Fruit fly (Drosophila melanogaster) whole organism, embryonic: Measurements from ENCODE around the gene Cbl.
A peak's percentile ranks its signal among the peaks of the same experiment; 100 is the strongest.

Experiments
- Ada2b ChIP-seq: fragments of 200-800 bp; sonication (Bioruptor generic); IDR thresholded peaks from 2 replicates; pipeline ENCODE4 v1.3.6; 2022; ENCODE audit warnings: missing biosample characterization, missing genetic modification characterization
- Bdp1 ChIP-seq: fragments of 200-800 bp; sonication (Bioruptor generic); optimal IDR thresholded peaks from 3 replicates; lab custom pipeline; 2016; ENCODE audit warnings: missing biosample characterization, missing genetic modification characterization
- Blimp-1 ChIP-seq: fragments of 200-800 bp; sonication (Bioruptor generic); optimal IDR thresholded peaks from 3 replicates; lab custom pipeline; 2018; ENCODE audit warnings: missing biosample characterization, missing genetic modification characterization, mild to moderate bottlenecking, moderate library complexity, missing genetic modification reagents
- CG11093 ChIP-seq: fragments of 200-800 bp; sonication (Bioruptor generic); IDR thresholded peaks from 3 replicates; pipeline ENCODE4 v1.3.6; 2022; ENCODE audit warnings: missing biosample characterization, missing genetic modification characterization
- CG11456 ChIP-seq: fragments of 200-800 bp; sonication (Bioruptor generic); IDR thresholded peaks from 3 replicates; pipeline ENCODE4 v1.3.6; 2022; ENCODE audit warnings: missing biosample characterization, missing genetic modification characterization
- CG12391 ChIP-seq: fragments of 200-800 bp; sonication (Bioruptor generic); optimal IDR thresholded peaks from 3 replicates; lab custom pipeline; 2018; ENCODE audit warnings: missing biosample characterization, mild to moderate bottlenecking, missing genetic modification characterization, moderate library complexity
- CG13123 ChIP-seq: fragments of 200-800 bp; sonication (Bioruptor generic); optimal IDR thresholded peaks from 2 replicates; lab custom pipeline; 2016; ENCODE audit warnings: missing biosample characterization, missing genetic modification characterization
- CG15011 ChIP-seq: fragments of 200-800 bp; sonication (Bioruptor generic); optimal IDR thresholded peaks from 3 replicates; lab custom pipeline; 2018; ENCODE audit warnings: missing biosample characterization, mild to moderate bottlenecking, missing genetic modification characterization
- CG1529 ChIP-seq: fragments of 200-800 bp; sonication (Bioruptor generic); optimal IDR thresholded peaks from 3 replicates; lab custom pipeline; 2018; ENCODE audit warnings: missing biosample characterization, missing genetic modification characterization
- CG1602 ChIP-seq: fragments of 200-800 bp; sonication (Bioruptor generic); optimal IDR thresholded peaks from 3 replicates; lab custom pipeline; 2016; ENCODE audit warnings: missing biosample characterization, missing genetic modification characterization
- CG17568 ChIP-seq: fragments of 200-800 bp; sonication (Bioruptor generic); optimal IDR thresholded peaks from 2 replicates; lab custom pipeline; 2018; ENCODE audit warnings: missing biosample characterization, mild to moderate bottlenecking, missing genetic modification characterization, moderate library complexity
- CG18262 ChIP-seq: fragments of 200-800 bp; optimal IDR thresholded peaks from 3 replicates; lab custom pipeline; 2019; ENCODE audit warnings: missing biosample characterization, mild to moderate bottlenecking, missing genetic modification characterization, moderate library complexity
- CG31365 ChIP-seq: fragments of 200-800 bp; sonication (Bioruptor generic); optimal IDR thresholded peaks from 2 replicates; lab custom pipeline; 2018; ENCODE audit warnings: missing biosample characterization, mild to moderate bottlenecking, missing genetic modification characterization
- CG34422 ChIP-seq: fragments of 200-800 bp; sonication (Bioruptor generic); IDR thresholded peaks from 3 replicates; pipeline ENCODE4 v1.3.6; 2022; ENCODE audit warnings: missing biosample characterization, missing genetic modification characterization
- CG3847 ChIP-seq: fragments of 200-800 bp; sonication (Bioruptor generic); IDR thresholded peaks from 2 replicates; pipeline ENCODE4 v1.3.6; 2022; ENCODE audit warnings: missing biosample characterization, missing genetic modification characterization
- CG4282 ChIP-seq: fragments of 200-800 bp; sonication (Bioruptor generic); optimal IDR thresholded peaks from 2 replicates; lab custom pipeline; 2016; ENCODE audit warnings: missing biosample characterization, missing genetic modification characterization
- CG4617 ChIP-seq: fragments of 200-800 bp; sonication (Bioruptor generic); optimal IDR thresholded peaks from 3 replicates; lab custom pipeline; 2016; ENCODE audit warnings: missing biosample characterization, missing genetic modification characterization, borderline replicate concordance
- CG6683 ChIP-seq: fragments of 200-800 bp; sonication (Bioruptor generic); optimal IDR thresholded peaks from 2 replicates; lab custom pipeline; 2017; ENCODE audit warnings: missing biosample characterization, mild to moderate bottlenecking, missing genetic modification characterization, missing genetic modification reagents
- CG7556 ChIP-seq: fragments of 200-800 bp; sonication (Bioruptor generic); optimal IDR thresholded peaks from 2 replicates; lab custom pipeline; 2017; ENCODE audit warnings: missing biosample characterization, mild to moderate bottlenecking, missing genetic modification characterization
- CrebB ChIP-seq: fragments of 200-800 bp; sonication (Bioruptor generic); optimal IDR thresholded peaks from 3 replicates; lab custom pipeline; 2018; ENCODE audit warnings: missing biosample characterization, mild to moderate bottlenecking, missing genetic modification characterization
- HmgD ChIP-seq: fragments of 200-800 bp; sonication (Bioruptor generic); optimal IDR thresholded peaks from 3 replicates; lab custom pipeline; 2016; ENCODE audit warnings: missing biosample characterization, missing genetic modification characterization
- Jarid2 ChIP-seq: fragments of 200-800 bp; sonication (Bioruptor generic); optimal IDR thresholded peaks from 3 replicates; lab custom pipeline; 2017; ENCODE audit warnings: mild to moderate bottlenecking, missing biosample characterization, missing genetic modification reagents, missing genetic modification characterization
- MESR4 ChIP-seq: fragments of 200-800 bp; sonication (Bioruptor generic); optimal IDR thresholded peaks from 2 replicates; lab custom pipeline; 2018; ENCODE audit warnings: missing biosample characterization, mild to moderate bottlenecking, missing genetic modification characterization, moderate library complexity
- Mad ChIP-seq: fragments of 200-800 bp; sonication (Bioruptor generic); optimal IDR thresholded peaks from 2 replicates; lab custom pipeline; 2016; ENCODE audit warnings: missing biosample characterization, missing genetic modification characterization
- NFAT ChIP-seq: fragments of 200-800 bp; sonication (Bioruptor generic); IDR thresholded peaks from 2 replicates; pipeline ENCODE4 v1.3.6; 2022; ENCODE audit warnings: missing biosample characterization, missing genetic modification characterization
- Nf-YA ChIP-seq: fragments of 200-800 bp; sonication (Bioruptor generic); IDR thresholded peaks from 2 replicates; pipeline ENCODE4 v1.3.6; 2022; ENCODE audit warnings: missing biosample characterization, missing genetic modification characterization
- NfI ChIP-seq: fragments of 200-800 bp; sonication (Bioruptor generic); optimal IDR thresholded peaks from 3 replicates; lab custom pipeline; 2018; ENCODE audit warnings: missing biosample characterization, mild to moderate bottlenecking, missing genetic modification characterization, moderate library complexity
- PHDP ChIP-seq: fragments of 200-800 bp; sonication (Bioruptor generic); optimal IDR thresholded peaks from 3 replicates; lab custom pipeline; 2018; ENCODE audit warnings: missing biosample characterization, mild to moderate bottlenecking, missing genetic modification characterization, moderate library complexity
- Ptx1 ChIP-seq: fragments of 200-800 bp; sonication (Bioruptor generic); IDR thresholded peaks from 2 replicates; pipeline ENCODE4 v1.3.6; 2022; ENCODE audit warnings: missing biosample characterization, missing genetic modification characterization
- Stat92E ChIP-seq, 3 experiments: fragments of >200 bp in 2 of 3; fragments of 200-800 bp in 1 of 3; sonication (Bioruptor generic) in 1 of 3; optimal IDR thresholded peaks; 2 replicates each; lab custom pipeline; 2017 to 2019; ENCODE audit warnings: missing biosample characterization in 3 of 3, missing genetic modification characterization in 3 of 3, mild to moderate bottlenecking in 1 of 3, moderate library complexity in 1 of 3
- ato ChIP-seq: fragments of 200-800 bp; sonication (Bioruptor generic); IDR thresholded peaks from 2 replicates; pipeline ENCODE4 v1.3.6; 2022; ENCODE audit warnings: missing biosample characterization, missing genetic modification characterization; ENCODE audit not compliant: partially characterized antibody
- bbx ChIP-seq: fragments of 200-800 bp; sonication (Bioruptor generic); IDR thresholded peaks from 2 replicates; pipeline ENCODE4 v1.3.6; 2022; ENCODE audit warnings: missing biosample characterization, missing genetic modification characterization; ENCODE audit not compliant: partially characterized antibody
- bowl ChIP-seq: fragments of 200-800 bp; sonication (Bioruptor generic); IDR thresholded peaks from 2 replicates; pipeline ENCODE4 v1.3.6; 2022; ENCODE audit warnings: missing biosample characterization, missing genetic modification characterization
- caup ChIP-seq: fragments of 200-800 bp; sonication (Bioruptor generic); optimal IDR thresholded peaks from 3 replicates; lab custom pipeline; 2017; ENCODE audit warnings: missing biosample characterization, mild to moderate bottlenecking, missing genetic modification characterization, moderate library complexity; ENCODE audit not compliant: severe bottlenecking
- cg ChIP-seq: fragments of 200-800 bp; sonication (Bioruptor generic); optimal IDR thresholded peaks from 3 replicates; lab custom pipeline; 2019; ENCODE audit warnings: missing biosample characterization, mild to moderate bottlenecking, missing genetic modification characterization, moderate library complexity
- chinmo ChIP-seq: fragments of 200-800 bp; sonication (Bioruptor generic); IDR thresholded peaks from 4 replicates; pipeline ENCODE4 v1.3.6; 2022; ENCODE audit warnings: missing biosample characterization, missing genetic modification characterization; ENCODE audit not compliant: partially characterized antibody
- corto ChIP-seq: fragments of 200-800 bp; sonication (Bioruptor generic); optimal IDR thresholded peaks from 2 replicates; lab custom pipeline; 2016; ENCODE audit warnings: missing biosample characterization, mild to moderate bottlenecking, missing genetic modification characterization, moderate library complexity
- danr ChIP-seq: fragments of 200-800 bp; sonication (Bioruptor generic); IDR thresholded peaks from 2 replicates; pipeline ENCODE4 v1.3.6; 2022; ENCODE audit warnings: missing biosample characterization, missing genetic modification characterization
- inv ChIP-seq: fragments of 200-800 bp; sonication (Bioruptor generic); IDR thresholded peaks from 2 replicates; pipeline ENCODE4 v1.3.6; 2022; ENCODE audit warnings: missing biosample characterization, missing genetic modification characterization; ENCODE audit not compliant: partially characterized antibody
- lab ChIP-seq: fragments of 200-800 bp; sonication (Bioruptor generic); optimal IDR thresholded peaks from 3 replicates; lab custom pipeline; 2017; ENCODE audit warnings: missing biosample characterization, missing genetic modification characterization, mild to moderate bottlenecking, moderate library complexity, missing genetic modification reagents
- odd ChIP-seq: fragments of 200-800 bp; sonication (Bioruptor generic); optimal IDR thresholded peaks from 2 replicates; lab custom pipeline; 2017; ENCODE audit warnings: missing biosample characterization, mild to moderate bottlenecking, missing genetic modification characterization
- pnt ChIP-seq: fragments of 200-800 bp; sonication (Bioruptor generic); optimal IDR thresholded peaks from 3 replicates; lab custom pipeline; 2016; ENCODE audit warnings: missing biosample characterization, missing genetic modification characterization
- rib ChIP-seq: fragments of 200-800 bp; sonication (Bioruptor generic); IDR thresholded peaks from 2 replicates; pipeline ENCODE4 v1.3.6; 2022; ENCODE audit warnings: missing biosample characterization, missing genetic modification characterization
- run ChIP-seq: fragments of 200-800 bp; sonication (Bioruptor generic); optimal IDR thresholded peaks from 3 replicates; lab custom pipeline; 2018; ENCODE audit warnings: missing biosample characterization, mild to moderate bottlenecking, missing genetic modification characterization
- sima ChIP-seq: fragments of 200-800 bp; sonication (Bioruptor generic); optimal IDR thresholded peaks from 2 replicates; lab custom pipeline; 2016; ENCODE audit warnings: missing biosample characterization, missing genetic modification characterization
- sqz ChIP-seq: fragments of 200-800 bp; sonication (Bioruptor generic); optimal IDR thresholded peaks from 3 replicates; lab custom pipeline; 2018; ENCODE audit warnings: missing biosample characterization, mild to moderate bottlenecking, missing genetic modification characterization
- stc ChIP-seq: fragments of 200-800 bp; sonication (Bioruptor generic); IDR thresholded peaks from 2 replicates; pipeline ENCODE4 v1.3.6; 2022; ENCODE audit warnings: missing biosample characterization, missing genetic modification characterization
- tgo ChIP-seq: fragments of 200-800 bp; sonication (Bioruptor generic); IDR thresholded peaks from 3 replicates; pipeline ENCODE4 v1.3.6; 2022; ENCODE audit warnings: missing biosample characterization, missing genetic modification characterization
- zen ChIP-seq: fragments of 200-800 bp; sonication (Bioruptor generic); optimal IDR thresholded peaks from 3 replicates; lab custom pipeline; 2018; ENCODE audit warnings: missing biosample characterization, mild to moderate bottlenecking, missing genetic modification characterization, moderate library complexity

Gene Cbl

DNA sequence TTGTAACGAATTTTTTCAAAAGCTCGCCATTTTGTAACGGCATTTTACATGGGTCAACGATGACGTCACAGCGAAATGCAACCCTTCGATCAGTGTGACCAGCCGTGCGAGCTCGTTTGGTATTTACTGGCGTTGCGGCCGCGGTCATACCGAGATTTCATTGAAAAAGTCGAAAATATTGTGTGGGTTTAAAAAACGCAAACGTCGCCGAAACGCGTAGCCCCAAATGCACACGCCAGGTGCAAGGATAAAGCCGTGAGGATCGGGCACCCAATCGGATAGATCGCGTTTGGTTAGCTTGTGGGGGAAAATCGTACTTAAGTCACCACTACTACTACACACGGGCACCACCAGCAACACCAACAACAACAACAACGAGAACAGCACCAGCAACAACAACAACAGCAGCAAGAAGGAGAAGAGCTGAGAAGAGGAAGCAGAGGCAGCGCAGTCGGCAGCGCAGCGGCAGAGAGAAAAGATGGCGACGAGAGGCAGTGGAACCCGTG lies at the start of gene Cbl (continued):
- TF ChIP-seq inv (GFP tag; lab: Robert Waterston, UW) (no peak), CG11093 (GFP tag; lab: Robert Waterston, UW) (no peak), HmgD (GFP tag; lab: Kevin White, UChicago) (peak; percentile 60), zen (tag; lab: Kevin White, UChicago) (peak; percentile 23), CG7556 (GFP tag; lab: Kevin White, UChicago) (no peak), pnt (GFP tag; lab: Kevin White, UChicago) (no peak), Mad (GFP tag; lab: Kevin White, UChicago) (no peak), NFAT (no peak), CG6683 (GFP tag; lab: Kevin White, UChicago) (peak; percentile 12), bbx (peak; percentile 26), PHDP (tag; lab: Kevin White, UChicago) (peak; percentile 4), Nf-YA (GFP tag; lab: Robert Waterston, UW) (no peak), CG4282 (no peak), NfI (GFP tag; lab: Kevin White, UChicago) (no peak), odd (GFP tag; lab: Kevin White, UChicago) (peak; percentile 48), corto (GFP tag; lab: Kevin White, UChicago) (no peak), CG4617 (GFP tag; lab: Kevin White, UChicago) (peak; percentile 95), CG31365 (tag; lab: Kevin White, UChicago) (peak; percentile 12), Jarid2 (GFP tag; lab: Kevin White, UChicago) (no peak), Blimp-1 (GFP tag; lab: Kevin White, UChicago) (no peak), tgo (GFP tag; lab: Robert Waterston, UW) (no peak), lab (GFP tag; lab: Kevin White, UChicago) (no peak), CG1529 (GFP tag; lab: Kevin White, UChicago) (no peak), sima (GFP tag; lab: Kevin White, UChicago) (no peak), CG11456 (no peak), CrebB (tag; lab: Kevin White, UChicago) (peak; percentile 35), run (tag; lab: Kevin White, UChicago) (no peak), MESR4 (peak; percentile 99), sqz (GFP tag; lab: Kevin White, UChicago) (no peak), stc (GFP tag; lab: Robert Waterston, UW) (no peak), CG3847 (GFP tag; lab: Robert Waterston, UW) (peak; percentile 34; the same call in 1 of the 2 replicates), rib (GFP tag; lab: Robert Waterston, UW) (no peak), caup (GFP tag; lab: Kevin White, UChicago) (peak; percentile 38), CG18262 (peak; percentile 24), CG34422 (GFP tag; lab: Robert Waterston, UW) (peak; percentile 76; the same call in 1 of the 3 replicates), Ada2b (GFP tag; lab: Robert Waterston, UW) (no peak), Ptx1 (GFP tag; lab: Robert Waterston, UW) (no peak), bowl (GFP tag; lab: Robert Waterston, UW) (no peak), CG13123 (no peak), CG15011 (GFP tag; lab: Kevin White, UChicago) (no peak), CG1602 (GFP tag; lab: Kevin White, UChicago) (no peak), chinmo (GFP tag; lab: Robert Waterston, UW) (peak; percentile 87; the same call in 3 of the 4 replicates), danr (GFP tag; lab: Robert Waterston, UW) (no peak), ato (GFP tag; lab: Robert Waterston, UW) (no peak), Stat92E (GFP tag; optimal IDR thresholded peaks at IDR 0.05; lab: Kevin White, UChicago) (peak in 1 of 3 experiments; percentile 76), CG12391 (tag; lab: Kevin White, UChicago) (peak; percentile 30), cg (GFP tag; lab: Kevin White, UChicago) (peak; percentile 91), Bdp1 (GFP tag; lab: Kevin White, UChicago) (no peak), CG17568 (GFP tag; lab: Kevin White, UChicago) (no peak)
